Worm (Caenorhabditis elegans) whole organism, dauer: ENCODE data around the gene F59B2.12.

Source experiments
- unc-62 ChIP-seq: sonication (generic microtip); optimal IDR thresholded peaks from 2 replicates; lab custom pipeline; 2017; ENCODE audit warnings: missing biosample characterization, missing genetic modification reagents, missing genetic modification characterization

F59B2.12 gene

ce11 chrIII:9017181-9017651 is at the start of gene F59B2.12:
TSS of gene F59B2.12 (plus strand) at chrIII:9017601.
- no peak for TF ChIP-seq unc-62

DNA sequence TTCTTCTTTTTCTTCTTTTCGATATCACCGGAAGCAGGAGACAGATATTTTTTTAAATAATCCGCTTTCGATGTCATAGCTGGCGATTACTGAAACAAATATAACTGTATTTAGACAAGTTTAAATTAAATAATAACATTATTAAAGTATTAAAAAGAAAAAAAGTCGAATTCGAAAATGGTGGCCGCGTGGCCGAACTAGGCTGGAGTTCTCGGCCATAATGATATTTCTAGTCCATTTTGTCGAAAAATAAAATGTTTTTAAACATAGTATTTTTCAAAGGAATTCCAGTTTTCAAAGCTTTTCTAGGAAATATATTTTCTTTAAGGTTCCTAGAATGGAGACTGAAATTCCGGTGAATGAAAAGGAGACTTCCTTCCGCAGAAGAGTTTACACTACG is 49.8 kb upstream of the F59B2.12 start, which contains the start of the genes bud-13 and rpap-2:
Gene bud-13 (minus strand): TSS at position 89 of the 400 bp plus-strand sequence.
Gene rpap-2 (plus strand): TSS at position 329 of the 400 bp plus-strand sequence.
- no peak for TF ChIP-seq unc-62

DNA sequence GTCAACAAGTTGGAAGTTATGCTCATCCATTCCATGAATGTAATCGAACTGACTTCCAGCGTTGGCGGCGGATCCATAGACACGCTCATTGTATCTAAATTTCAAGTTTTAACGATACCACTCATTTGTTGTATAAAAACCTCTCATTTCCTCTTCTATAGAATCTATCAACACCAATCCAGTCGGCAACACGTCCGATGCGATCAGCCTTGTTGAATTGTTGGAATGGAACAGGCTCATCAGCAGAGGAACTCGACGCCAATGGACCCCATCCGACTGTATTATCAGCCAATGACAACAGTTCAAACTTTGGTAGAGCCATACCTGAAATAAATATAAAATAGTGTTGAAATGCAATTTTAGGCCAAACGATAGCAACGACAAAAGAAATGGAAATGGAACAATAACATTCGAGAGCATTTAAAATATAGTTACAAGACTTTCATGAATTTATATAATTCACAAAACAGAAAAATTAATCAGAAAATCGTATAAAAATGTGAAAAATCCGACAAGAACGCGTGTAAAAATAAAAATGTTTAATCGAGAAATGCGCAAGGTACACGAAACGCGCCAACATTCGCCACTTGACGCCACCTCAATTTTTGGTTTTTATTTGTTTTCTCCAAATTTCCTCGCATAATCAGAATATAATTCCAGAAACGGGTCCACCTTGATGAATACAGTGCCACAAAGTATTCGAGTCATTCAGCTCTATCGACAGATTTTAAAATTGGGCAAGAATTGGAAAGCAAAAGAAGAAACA is 46.0 kb upstream of the F59B2.12 start, which contains the start of the genes eif-3.D and R08D7.4:
Gene eif-3.D (minus strand): TSS at position 324 of the 766 bp plus-strand sequence.
Gene R08D7.4 (plus strand): TSS at position 638 of the 766 bp plus-strand sequence.
- TF ChIP-seq unc-62, result no peak

ce11 chrIII:8973163-8973562 is 44.2 kb upstream of the F59B2.12 start:
- TF ChIP-seq unc-62, result no peak

DNA sequence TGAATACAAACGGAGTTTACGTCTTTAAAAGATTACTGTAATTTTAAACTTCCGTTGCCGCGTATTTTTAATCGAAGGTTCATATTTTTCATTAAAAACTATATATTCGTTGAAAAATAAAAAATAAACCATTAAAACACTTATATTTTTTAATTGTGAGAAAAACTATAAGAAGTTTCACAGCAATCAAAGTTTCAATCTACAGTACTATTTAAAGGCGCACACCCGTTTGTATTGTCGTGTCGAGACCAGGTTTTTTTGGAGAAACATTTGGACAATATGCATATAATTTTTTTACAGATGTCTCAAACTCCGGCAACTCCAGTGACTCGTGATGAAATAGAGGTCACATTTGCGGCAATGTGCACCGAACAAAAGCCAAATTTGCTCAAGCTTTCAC is 43.6 kb upstream of the F59B2.12 start, which contains the start of gene R08D7.5:
Gene R08D7.5 (plus strand): TSS at position 301 of the 400 bp plus-strand sequence.
- no peak for TF ChIP-seq unc-62

DNA sequence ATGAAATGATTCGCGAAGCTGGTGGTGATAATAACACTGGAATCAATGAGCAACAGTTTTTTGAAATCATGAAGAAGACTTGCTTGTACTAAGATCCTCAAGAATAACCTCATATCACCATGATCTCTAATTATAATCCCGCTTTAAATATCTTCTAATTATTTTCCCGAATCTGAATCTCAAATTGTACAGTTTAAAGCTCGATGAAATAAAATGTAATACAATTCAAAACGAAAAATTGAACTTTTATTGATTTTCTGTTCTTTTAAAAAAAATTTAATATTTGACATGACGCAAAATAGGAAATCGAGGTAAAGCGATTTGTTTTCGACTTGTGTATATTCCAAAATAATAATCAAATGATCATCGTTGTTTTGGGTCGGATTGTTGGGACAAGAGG is 42.6 kb upstream of the F59B2.12 start:
- no peak for TF ChIP-seq unc-62

DNA sequence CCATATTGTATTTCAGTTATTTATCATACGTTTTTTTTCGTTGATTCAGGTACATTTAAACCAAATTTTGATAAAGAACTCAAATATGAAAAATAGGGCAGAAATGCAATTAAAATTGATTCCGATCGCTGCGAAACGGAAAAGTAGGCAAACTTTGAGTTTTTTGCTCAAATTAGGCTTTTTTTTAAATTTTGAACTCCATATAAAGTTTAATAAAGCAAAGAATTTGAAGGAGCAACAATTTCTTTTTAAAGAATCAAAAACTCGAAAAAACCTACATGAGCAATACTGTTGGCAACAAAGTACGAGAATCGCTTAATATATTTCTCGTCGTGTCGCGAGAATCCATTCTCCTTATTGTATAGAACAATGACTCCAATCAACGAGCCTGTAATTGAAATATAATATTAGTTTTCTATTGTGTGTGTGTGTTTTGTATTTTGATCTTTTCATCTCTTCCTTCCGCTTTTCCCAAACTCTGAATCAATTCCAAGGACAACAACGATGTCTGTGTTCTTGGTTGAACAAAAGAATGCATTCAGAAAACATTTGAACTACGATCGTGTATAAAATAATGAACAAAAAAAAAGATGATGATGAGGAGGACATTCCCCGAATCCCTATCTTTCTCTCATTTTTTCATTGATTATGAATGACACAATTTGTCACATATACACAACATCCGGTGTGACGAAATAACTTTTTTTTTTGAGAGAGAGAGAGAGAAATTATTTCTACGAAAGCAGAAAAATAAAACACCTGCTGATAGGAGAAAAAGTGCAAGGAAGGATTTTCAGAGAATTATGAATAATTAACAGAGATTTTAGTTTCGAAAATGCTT is 38.7 kb upstream of the F59B2.12 start:
- no peak for TF ChIP-seq unc-62

ce11 chrIII:8980892-8981291 is 36.5 kb upstream of the F59B2.12 start:
- TF ChIP-seq unc-62, result no peak

ce11 chrIII:8981847-8982479 is 35.4 kb upstream of the F59B2.12 start, which contains the start of gene pde-2:
TSS of gene pde-2 (minus strand) at chrIII:8981897.
- no peak for TF ChIP-seq unc-62

DNA sequence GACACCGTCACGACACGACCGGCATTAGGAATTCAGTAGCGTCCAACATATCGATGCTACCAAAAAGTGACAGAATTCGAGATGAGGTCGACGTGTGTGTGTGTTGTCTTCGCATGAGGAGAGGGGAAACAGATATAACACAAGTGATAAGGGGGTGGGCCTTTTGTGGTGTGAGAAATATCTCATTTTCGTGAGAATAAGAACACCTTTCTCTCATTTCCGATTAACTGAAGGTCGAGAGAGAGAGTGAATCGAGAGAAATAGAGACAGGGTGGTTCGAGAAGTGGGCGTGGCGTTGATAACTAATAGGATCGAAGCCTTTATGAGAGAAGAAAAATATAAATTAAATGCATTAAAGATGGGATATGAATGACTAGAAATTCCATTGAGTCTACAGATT is 34.3 kb upstream of the F59B2.12 start:
- TF ChIP-seq unc-62, result no peak

ce11 chrIII:8983811-8984210 is 33.6 kb upstream of the F59B2.12 start:
- TF ChIP-seq unc-62, result no peak

DNA sequence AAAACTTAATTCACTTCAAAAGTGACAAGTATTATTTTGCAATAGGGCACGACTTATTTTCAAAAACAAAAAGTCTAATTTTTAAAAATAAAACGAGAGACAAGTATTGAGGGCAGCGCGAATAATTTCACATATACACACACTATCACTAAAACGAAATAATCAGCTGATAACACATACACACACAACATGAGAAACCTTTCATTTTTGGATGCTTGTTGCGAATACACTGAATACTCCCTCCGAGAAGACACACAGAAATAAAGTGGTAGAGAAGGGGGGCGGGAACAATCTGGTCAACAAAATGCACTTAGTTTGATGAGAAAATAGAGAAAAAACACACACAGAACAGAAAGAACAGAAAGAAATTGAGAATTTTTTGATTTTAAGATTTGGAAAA is 33.0 kb upstream of the F59B2.12 start:
- TF ChIP-seq unc-62, result no peak

- TF ChIP-seq unc-62, result no peak
Observed at ce11 chrIII:8984960-8985359, 32.4 kb upstream of the F59B2.12 start.

DNA sequence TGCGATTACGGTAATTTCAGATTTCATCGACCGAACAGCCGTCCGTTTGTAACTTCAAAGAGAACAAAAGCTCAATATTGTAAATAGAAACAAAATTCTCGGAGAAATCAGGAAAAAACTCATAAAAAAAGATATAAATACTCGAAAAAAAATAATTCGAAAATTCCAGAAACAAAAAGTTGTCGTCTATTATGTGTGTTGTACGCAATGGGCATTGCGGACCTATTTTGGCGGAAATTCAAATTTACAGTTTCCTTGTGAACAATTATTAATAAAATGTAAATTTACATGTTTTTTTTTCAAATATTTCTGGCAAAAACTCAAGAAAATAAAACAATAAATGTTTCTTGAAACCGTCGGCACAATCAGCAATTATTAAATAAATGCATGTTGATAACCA is 31.9 kb upstream of the F59B2.12 start:
- TF ChIP-seq unc-62, result no peak

DNA sequence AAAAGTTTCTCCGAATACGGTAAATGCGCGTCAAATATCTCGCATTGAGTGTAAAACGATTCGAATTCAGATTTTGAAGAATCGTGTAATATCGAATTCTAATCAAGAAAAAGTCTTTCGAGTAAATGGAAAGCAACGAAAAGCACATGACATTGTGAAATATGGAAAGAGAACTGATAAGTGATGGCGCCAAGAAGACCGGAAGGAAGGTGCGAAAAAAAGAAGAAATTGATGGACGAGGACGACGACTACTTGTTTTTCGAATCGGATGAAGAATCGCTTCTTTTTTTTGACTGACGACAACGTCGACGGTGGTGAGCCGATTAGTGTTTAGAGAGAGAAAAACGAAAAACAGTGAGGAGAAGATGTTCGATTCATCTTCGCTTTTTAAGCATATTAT is 31.4 kb upstream of the F59B2.12 start:
- no peak for TF ChIP-seq unc-62

DNA sequence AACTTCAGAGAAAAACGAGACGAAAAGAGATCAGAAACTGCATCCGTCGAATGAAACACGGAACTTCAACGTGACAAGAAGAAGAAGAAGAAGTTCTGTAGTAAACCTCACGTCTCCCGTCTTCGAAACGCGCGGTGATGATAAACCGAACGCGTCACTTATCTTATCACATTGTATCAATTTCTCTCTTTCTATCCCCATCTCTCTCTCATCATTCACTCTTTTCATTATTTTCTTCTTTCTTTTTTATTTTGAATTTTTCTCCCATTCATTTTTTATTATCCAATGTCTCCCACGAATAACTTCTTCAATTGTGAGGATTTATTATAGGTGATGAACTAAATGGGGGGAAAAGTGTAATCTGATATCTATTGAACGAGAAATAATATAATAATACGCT is 30.5 kb upstream of the F59B2.12 start:
- no peak for TF ChIP-seq unc-62

- TF ChIP-seq unc-62, result no peak
Observed at ce11 chrIII:8988061-8988460, 29.3 kb upstream of the F59B2.12 start.
